Worm (Caenorhabditis elegans) whole organism, late embryonic: Measurements from ENCODE around the gene col-143.

Experiments
- C08G9.2 ChIP-seq: sonication (generic microtip); optimal IDR thresholded peaks from 2 replicates; lab custom pipeline; 2016; ENCODE audit warnings: mild to moderate bottlenecking, missing genetic modification characterization, moderate library complexity, missing compliant biosample characterization
- K09A11.1 ChIP-seq: sonication (generic microtip); optimal IDR thresholded peaks from 2 replicates; lab custom pipeline; 2017; ENCODE audit warnings: antibody characterized with exemption, mild to moderate bottlenecking, missing genetic modification characterization, missing compliant biosample characterization; ENCODE audit not compliant: insufficient read depth
- Y22D7AL.16 ChIP-seq: sonication (generic microtip); optimal IDR thresholded peaks from 2 replicates; lab custom pipeline; 2016; ENCODE audit warnings: missing genetic modification characterization, missing compliant biosample characterization
- ahr-1 ChIP-seq: sonication (generic microtip); optimal IDR thresholded peaks from 2 replicates; lab custom pipeline; 2016; ENCODE audit warnings: missing genetic modification characterization, missing compliant biosample characterization
- ama-1 ChIP-seq: fragments of 150-350 bp; optimal IDR thresholded peaks from 2 replicates; lab custom pipeline; 2014
- ceh-14 ChIP-seq: sonication (generic microtip); optimal IDR thresholded peaks from 2 replicates; lab custom pipeline; 2016; ENCODE audit warnings: missing genotype, missing genetic modification characterization, missing compliant biosample characterization
- ceh-19 ChIP-seq: fragments of 200-800 bp; sonication (Bioruptor generic); optimal IDR thresholded peaks from 2 replicates; lab custom pipeline; 2018; ENCODE audit warnings: mild to moderate bottlenecking, missing genetic modification characterization, missing compliant biosample characterization
- ceh-22 ChIP-seq: sonication (generic microtip); optimal IDR thresholded peaks from 2 replicates; lab custom pipeline; 2017; ENCODE audit warnings: missing biosample characterization, missing genetic modification characterization
- ceh-24 ChIP-seq: sonication (generic microtip); optimal IDR thresholded peaks from 2 replicates; lab custom pipeline; 2016; ENCODE audit warnings: mild to moderate bottlenecking, missing genetic modification characterization, missing compliant biosample characterization
- ceh-30 ChIP-seq: fragments of 150-350 bp; optimal IDR thresholded peaks from 2 replicates; lab custom pipeline; 2014; ENCODE audit warnings: missing biosample characterization, missing genetic modification characterization
- ceh-31 ChIP-seq: sonication (generic microtip); optimal IDR thresholded peaks from 2 replicates; lab custom pipeline; 2016; ENCODE audit warnings: missing genetic modification characterization, missing compliant biosample characterization
- ceh-34 ChIP-seq: sonication (generic microtip); optimal IDR thresholded peaks from 2 replicates; lab custom pipeline; 2016; ENCODE audit warnings: mild to moderate bottlenecking, missing genetic modification characterization, missing compliant biosample characterization
- ceh-48 ChIP-seq: sonication (generic microtip); optimal IDR thresholded peaks from 2 replicates; lab custom pipeline; 2016; ENCODE audit warnings: missing genetic modification characterization, inconsistent platforms, missing compliant biosample characterization
- ceh-9 ChIP-seq: sonication (generic microtip); optimal IDR thresholded peaks from 2 replicates; lab custom pipeline; 2016; ENCODE audit warnings: mild to moderate bottlenecking, missing genetic modification characterization, inconsistent platforms, missing compliant biosample characterization
- che-1 ChIP-seq: sonication (generic microtip); optimal IDR thresholded peaks from 2 replicates; lab custom pipeline; 2016; ENCODE audit warnings: mild to moderate bottlenecking, missing genetic modification characterization, missing compliant biosample characterization
- dmd-4 ChIP-seq: sonication (generic microtip); optimal IDR thresholded peaks from 2 replicates; lab custom pipeline; 2016; ENCODE audit warnings: borderline replicate concordance, missing genetic modification characterization, missing compliant biosample characterization
- dve-1 ChIP-seq: sonication (generic microtip); optimal IDR thresholded peaks from 2 replicates; lab custom pipeline; 2017; ENCODE audit warnings: antibody characterized with exemption, mild to moderate bottlenecking, missing genetic modification characterization, missing compliant biosample characterization
- elt-2 ChIP-seq: sonication (generic microtip); optimal IDR thresholded peaks from 2 replicates; lab custom pipeline; 2016; ENCODE audit warnings: missing genetic modification reagents, missing genetic modification characterization, missing compliant biosample characterization
- elt-4 ChIP-seq: sonication (generic microtip); optimal IDR thresholded peaks from 2 replicates; lab custom pipeline; 2016; ENCODE audit warnings: missing genetic modification characterization, missing compliant biosample characterization
- eyg-1 ChIP-seq: sonication (generic microtip); optimal IDR thresholded peaks from 2 replicates; lab custom pipeline; 2016; ENCODE audit warnings: missing genotype, missing genetic modification characterization, missing compliant biosample characterization
- fax-1 ChIP-seq: sonication (generic microtip); optimal IDR thresholded peaks from 2 replicates; lab custom pipeline; 2016; ENCODE audit warnings: missing genotype, missing genetic modification characterization, missing compliant biosample characterization
- fkh-6 ChIP-seq: sonication (generic microtip); optimal IDR thresholded peaks from 2 replicates; lab custom pipeline; 2016; ENCODE audit warnings: missing genetic modification characterization, missing compliant biosample characterization
- hlh-13 ChIP-seq: fragments of 200-800 bp; sonication (Bioruptor generic); optimal IDR thresholded peaks from 2 replicates; lab custom pipeline; 2018; ENCODE audit warnings: mild to moderate bottlenecking, missing genetic modification characterization, missing compliant biosample characterization
- hlh-15 ChIP-seq: sonication (generic microtip); optimal IDR thresholded peaks from 2 replicates; lab custom pipeline; 2016; ENCODE audit warnings: missing genetic modification characterization, missing compliant biosample characterization
- hlh-30 ChIP-seq: sonication (generic microtip); optimal IDR thresholded peaks from 2 replicates; lab custom pipeline; 2017; ENCODE audit warnings: antibody characterized with exemption, missing genetic modification characterization, missing compliant biosample characterization; ENCODE audit not compliant: insufficient read depth
- hlh-6 ChIP-seq: sonication (generic microtip); optimal IDR thresholded peaks from 2 replicates; lab custom pipeline; 2016; ENCODE audit warnings: missing genotype, missing genetic modification characterization, missing compliant biosample characterization
- hlh-8 ChIP-seq: sonication (generic microtip); optimal IDR thresholded peaks from 2 replicates; lab custom pipeline; 2016; ENCODE audit warnings: missing genotype, missing genetic modification characterization, missing compliant biosample characterization
- lim-6 ChIP-seq: sonication (generic microtip); optimal IDR thresholded peaks from 2 replicates; lab custom pipeline; 2016; ENCODE audit warnings: missing genetic modification characterization, missing compliant biosample characterization
- madf-2 ChIP-seq: sonication (generic microtip); optimal IDR thresholded peaks from 2 replicates; lab custom pipeline; 2017; ENCODE audit warnings: missing genetic modification characterization, missing compliant biosample characterization
- nhr-11 ChIP-seq: fragments of 150-350 bp; optimal IDR thresholded peaks from 2 replicates; lab custom pipeline; 2014; ENCODE audit warnings: missing biosample characterization, missing genetic modification characterization
- pag-3 ChIP-seq: sonication (generic microtip); optimal IDR thresholded peaks from 2 replicates; lab custom pipeline; 2016; ENCODE audit warnings: missing compliant biosample characterization, missing genetic modification characterization, borderline replicate concordance
- pat-9 ChIP-seq: fragments of 200-800 bp; sonication (Bioruptor generic); optimal IDR thresholded peaks from 2 replicates; lab custom pipeline; 2018; ENCODE audit warnings: mild to moderate bottlenecking, missing genetic modification characterization, moderate library complexity, missing compliant biosample characterization
- pha-2 ChIP-seq: sonication (generic microtip); optimal IDR thresholded peaks from 2 replicates; lab custom pipeline; 2017; ENCODE audit warnings: mild to moderate bottlenecking, missing genetic modification characterization, missing compliant biosample characterization
- rnt-1 ChIP-seq: sonication (generic microtip); optimal IDR thresholded peaks from 2 replicates; lab custom pipeline; 2016; ENCODE audit warnings: missing genetic modification characterization, missing compliant biosample characterization
- sox-2 ChIP-seq: fragments of 200-800 bp; sonication (Bioruptor generic); IDR thresholded peaks from 2 replicates; pipeline ENCODE4 v1.3.6; 2022; ENCODE audit warnings: missing genetic modification reagents, missing genetic modification characterization, missing compliant biosample characterization
- tbx-7 ChIP-seq: sonication (generic microtip); optimal IDR thresholded peaks from 2 replicates; lab custom pipeline; 2016; ENCODE audit warnings: missing genotype, missing genetic modification characterization, missing compliant biosample characterization
- unc-3 ChIP-seq, 2 experiments: fragments of 200-800 bp in 1 of 2; sonication (Bioruptor generic) in 1 of 2; sonication (generic microtip) in 1 of 2; conservative IDR thresholded peaks in 1 of 2; optimal IDR thresholded peaks in 1 of 2; 2 replicates each; pipeline versions ENCODE4 v1.3.6 to Lab custom; 2016 to 2022; ENCODE audit warnings: missing compliant biosample characterization in 2 of 2, missing genetic modification characterization in 2 of 2, missing genetic modification reagents in 1 of 2
- unc-42 ChIP-seq: sonication (generic microtip); optimal IDR thresholded peaks from 2 replicates; lab custom pipeline; 2016; ENCODE audit warnings: missing genotype, missing genetic modification characterization, missing compliant biosample characterization
- unc-86 ChIP-seq: sonication (generic microtip); optimal IDR thresholded peaks from 2 replicates; lab custom pipeline; 2016; ENCODE audit warnings: missing genetic modification characterization, missing compliant biosample characterization
- ztf-16 ChIP-seq: sonication (generic microtip); optimal IDR thresholded peaks from 2 replicates; lab custom pipeline; 2017; ENCODE audit warnings: missing genetic modification characterization, missing compliant biosample characterization

col-143 gene

DNA sequence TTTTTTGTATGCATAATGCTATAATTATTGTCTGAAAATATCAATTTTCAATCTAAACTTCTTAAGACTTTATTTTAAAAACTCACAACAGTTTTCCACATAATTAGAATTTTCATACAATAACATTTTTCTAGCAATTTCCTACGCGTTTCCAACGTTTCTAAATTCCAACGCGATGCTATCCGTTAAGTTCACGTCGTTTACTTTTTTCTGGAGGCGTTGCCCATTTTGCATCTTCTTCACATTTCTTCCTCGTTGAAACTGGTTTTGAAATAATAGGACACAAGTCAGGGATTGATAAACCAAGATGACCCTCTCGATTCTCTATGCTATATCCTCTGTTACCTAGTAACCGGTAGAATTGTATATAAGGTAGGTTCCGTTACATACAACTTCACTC is at the start of gene col-143, which contains the start of gene T15B7.14:
Gene col-143 (plus strand): TSS at position 394 of the 400 bp plus-strand sequence.
Gene T15B7.14 (minus strand): TSS at position 101 of the 400 bp plus-strand sequence.
- no peak for TF ChIP-seq unc-42 (tag; lab: Kevin White, UChicago)
- TF ChIP-seq hlh-30 (tag; lab: Kevin White, UChicago) = no peak
- no peak for TF ChIP-seq unc-3 (GFP tag; conservative IDR thresholded peaks at IDR 0.05; lab: Robert Waterston, UW)
- TF ChIP-seq unc-3 (tag; optimal IDR thresholded peaks at IDR 0.05; lab: Kevin White, UChicago) = no peak
- TF ChIP-seq ceh-22 (tag; lab: Kevin White, UChicago) = no peak
- no peak for TF ChIP-seq nhr-11 (tag; lab: Kevin White, UChicago)
- TF ChIP-seq hlh-13 (GFP tag; lab: Kevin White, UChicago) = no peak
- no peak for TF ChIP-seq ceh-24 (tag; lab: Kevin White, UChicago)
- no peak for TF ChIP-seq ztf-16 (tag; lab: Kevin White, UChicago)
- TF ChIP-seq, all 69 proteins: peak for 0

DNA sequence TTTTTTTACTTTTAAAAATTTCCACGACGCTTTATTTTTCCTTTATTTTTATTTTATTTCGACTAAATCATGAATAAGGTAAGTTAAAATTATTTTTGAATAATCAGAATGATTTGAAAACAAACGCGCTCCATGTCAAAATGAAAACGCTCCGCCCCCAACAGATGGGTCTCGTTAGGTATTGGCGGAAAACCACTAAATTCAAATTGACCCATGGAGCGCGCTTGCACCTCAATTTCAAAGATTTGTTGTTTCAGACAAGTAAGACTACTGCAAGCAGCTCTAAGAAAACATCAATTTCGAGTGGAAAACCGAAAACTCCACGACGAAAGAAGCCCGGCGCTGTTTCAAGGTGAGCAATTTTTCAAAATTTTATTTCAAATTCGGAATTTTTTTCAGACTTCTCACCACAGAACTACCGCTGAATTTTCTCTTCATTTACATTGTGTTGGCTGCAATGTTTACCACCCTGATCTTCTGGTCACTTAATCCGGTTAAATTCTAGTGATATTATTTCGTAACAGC is 47.5 kb upstream of the col-143 start, which contains the start of gene ZC404.2:
Gene ZC404.2 (plus strand): TSS at position 47 of the 525 bp plus-strand sequence.
- TF ChIP-seq eyg-1 (tag; lab: Kevin White, UChicago) = no peak
- peak; percentile 46 for TF ChIP-seq ama-1
- no peak for TF ChIP-seq tbx-7
- no peak for TF ChIP-seq ceh-24 (tag; lab: Kevin White, UChicago)
- no peak for TF ChIP-seq unc-3 (GFP tag; conservative IDR thresholded peaks at IDR 0.05; lab: Robert Waterston, UW)
- no peak for TF ChIP-seq unc-3 (tag; optimal IDR thresholded peaks at IDR 0.05; lab: Kevin White, UChicago)

- no peak for TF ChIP-seq hlh-6 (tag; lab: Kevin White, UChicago)
Measured at ce11 chrV:6792565-6792964, 42.9 kb upstream of the col-143 start, which contains the start of gene gck-2. TSS of gene gck-2 (minus strand) at chrV:6792665.

DNA sequence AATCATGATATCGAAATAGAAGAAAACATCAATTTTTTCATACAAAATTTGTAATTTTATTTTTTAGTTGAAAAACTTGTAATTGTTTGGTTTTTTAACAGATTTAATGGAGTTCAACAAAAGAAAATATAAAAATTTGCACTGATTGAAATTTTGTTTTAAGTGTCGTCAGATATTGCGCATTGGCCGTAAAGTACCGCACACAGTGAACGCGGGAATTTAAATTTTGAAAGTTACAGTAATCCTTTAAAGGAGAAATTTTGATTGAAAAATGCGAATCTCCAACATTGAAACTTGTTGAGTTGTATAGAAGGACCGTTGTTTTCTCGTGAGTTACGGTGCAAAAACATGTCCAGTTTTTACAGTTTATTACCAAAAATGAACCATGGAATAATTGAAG is 42.5 kb upstream of the col-143 start:
- TF ChIP-seq ztf-16 (tag; lab: Kevin White, UChicago) = no peak
- TF ChIP-seq hlh-15 (tag; lab: Kevin White, UChicago) = no peak
- TF ChIP-seq dve-1 = no peak
- no peak for TF ChIP-seq ama-1
- TF ChIP-seq madf-2 (tag; lab: Kevin White, UChicago) = no peak
- no peak for TF ChIP-seq fkh-6 (tag; lab: Kevin White, UChicago)
- TF ChIP-seq hlh-8 (tag; lab: Kevin White, UChicago) = no peak
- no peak for TF ChIP-seq K09A11.1 (tag; lab: Kevin White, UChicago)
- no peak for TF ChIP-seq pag-3 (tag; lab: Kevin White, UChicago)
- no peak for TF ChIP-seq ceh-31 (tag; lab: Kevin White, UChicago)
- no peak for TF ChIP-seq unc-86 (tag; lab: Kevin White, UChicago)
- no peak for TF ChIP-seq sox-2 (GFP tag; lab: Robert Waterston, UW)
- no peak for TF ChIP-seq dmd-4 (tag; lab: Kevin White, UChicago)
- TF ChIP-seq ahr-1 = no peak
- TF ChIP-seq Y22D7AL.16 (tag; lab: Kevin White, UChicago) = no peak
- no peak for TF ChIP-seq che-1 (tag; lab: Kevin White, UChicago)
- no peak for TF ChIP-seq pat-9

ce11 chrV:6793744-6794239 is 41.6 kb upstream of the col-143 start, which contains the start of gene ZC404.1:
TSS of gene ZC404.1 (plus strand) at chrV:6794189.
- TF ChIP-seq ceh-31 (tag; lab: Kevin White, UChicago) (peak; percentile 8), ceh-14 (tag; lab: Kevin White, UChicago) (no peak)
- TF ChIP-seq, all 69 proteins: peak for 1

DNA sequence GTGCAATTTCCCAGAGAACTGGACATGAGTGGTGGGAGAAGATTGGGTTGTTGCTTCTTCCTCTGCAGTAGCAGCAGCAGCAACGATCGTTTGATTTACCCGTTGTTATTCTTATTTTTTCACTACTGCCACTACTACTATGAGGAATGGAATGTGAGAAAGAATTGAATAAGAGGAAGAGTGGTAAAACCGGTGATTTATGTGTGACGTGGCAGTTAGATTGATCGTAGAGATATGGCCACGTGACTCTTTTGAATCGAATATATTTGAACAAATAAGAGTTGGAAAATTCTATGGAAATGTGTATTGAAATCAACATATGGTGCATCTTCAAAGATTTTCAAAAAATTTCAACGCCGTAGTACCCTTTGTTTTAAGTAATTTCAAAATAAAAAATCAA is 39.2 kb upstream of the col-143 start:
- TF ChIP-seq C08G9.2 = no peak
- no peak for TF ChIP-seq elt-4 (tag; lab: Kevin White, UChicago)
- no peak for TF ChIP-seq ceh-48 (tag; lab: Kevin White, UChicago)
- TF ChIP-seq fax-1 (tag; lab: Kevin White, UChicago) = no peak
- TF ChIP-seq eyg-1 (tag; lab: Kevin White, UChicago) = no peak
- TF ChIP-seq elt-2 = no peak
- no peak for TF ChIP-seq rnt-1 (tag; lab: Kevin White, UChicago)
- no peak for TF ChIP-seq ceh-9 (tag; lab: Kevin White, UChicago)
- no peak for TF ChIP-seq pha-2 (tag; lab: Kevin White, UChicago)
- TF ChIP-seq dve-1 = no peak
- TF ChIP-seq ceh-30 (tag; lab: Kevin White, UChicago) = no peak
- TF ChIP-seq ceh-19 (GFP tag; lab: Kevin White, UChicago) = no peak
- no peak for TF ChIP-seq lim-6 (tag; lab: Kevin White, UChicago)
- TF ChIP-seq ceh-34 (tag; lab: Kevin White, UChicago) = no peak
